Worm (Caenorhabditis elegans) whole organism, L1 larva: ENCODE data around the gene srw-79.

Experiments used
- C04F5.9 ChIP-seq: sonication (generic microtip); optimal IDR thresholded peaks from 2 replicates; lab custom pipeline; 2016; ENCODE audit warnings: missing genetic modification characterization, missing compliant biosample characterization
- C16A3.4 ChIP-seq: fragments of 150-350 bp; optimal IDR thresholded peaks from 2 replicates; lab custom pipeline; 2014; ENCODE audit warnings: missing biosample characterization, missing genetic modification characterization
- C34B4.2 ChIP-seq: sonication (generic microtip); optimal IDR thresholded peaks from 2 replicates; lab custom pipeline; 2017; ENCODE audit warnings: mild to moderate bottlenecking, missing genetic modification characterization, missing compliant biosample characterization
- Y116A8C.19 ChIP-seq: sonication (generic microtip); optimal IDR thresholded peaks from 2 replicates; lab custom pipeline; 2016; ENCODE audit warnings: missing compliant biosample characterization, missing genetic modification characterization, borderline replicate concordance
- aha-1 ChIP-seq: fragments of 150-350 bp; optimal IDR thresholded peaks from 2 replicates; lab custom pipeline; 2014; ENCODE audit warnings: missing biosample characterization, missing genetic modification characterization
- aly-2 ChIP-seq: fragments of 150-350 bp; optimal IDR thresholded peaks from 2 replicates; lab custom pipeline; 2014; ENCODE audit warnings: missing biosample characterization, missing genetic modification characterization
- ama-1 ChIP-seq: fragments of 150-350 bp; optimal IDR thresholded peaks from 2 replicates; lab custom pipeline; 2014
- ceh-82 ChIP-seq, 3 experiments: fragments of 150-350 bp in 1 of 3; sonication (generic microtip) in 2 of 3; optimal IDR thresholded peaks; 2 replicates each; lab custom pipeline; 2014 to 2017; ENCODE audit warnings: missing biosample characterization in 3 of 3, missing genetic modification characterization in 3 of 3
- dpl-1 ChIP-seq, 3 experiments: fragments of 150-350 bp in 2 of 3; sonication (generic microtip) in 1 of 3; optimal IDR thresholded peaks; 2 replicates each; lab custom pipeline; 2014 to 2017; ENCODE audit warnings: missing biosample characterization in 3 of 3, missing genetic modification characterization in 3 of 3, missing genetic modification reagents in 3 of 3
- efl-3 ChIP-seq: fragments of 200-800 bp; sonication (Bioruptor generic); optimal IDR thresholded peaks from 2 replicates; lab custom pipeline; 2018; ENCODE audit warnings: mild to moderate bottlenecking, missing genetic modification characterization, missing compliant biosample characterization
- elt-2 ChIP-seq: sonication (generic microtip); optimal IDR thresholded peaks from 2 replicates; lab custom pipeline; 2016; ENCODE audit warnings: missing genetic modification characterization, mild to moderate bottlenecking, inconsistent platforms, missing compliant biosample characterization, missing genetic modification reagents
- ets-5 ChIP-seq: fragments of 200-800 bp; sonication (Bioruptor generic); IDR thresholded peaks from 2 replicates; pipeline ENCODE4 v1.3.6; 2022; ENCODE audit warnings: missing genetic modification characterization, missing compliant biosample characterization
- fkh-8 ChIP-seq: sonication (generic microtip); optimal IDR thresholded peaks from 2 replicates; lab custom pipeline; 2016; ENCODE audit warnings: mild to moderate bottlenecking, missing genetic modification characterization, missing compliant biosample characterization
- grh-1 ChIP-seq: fragments of 200-800 bp; sonication (Bioruptor generic); IDR thresholded peaks from 2 replicates; pipeline ENCODE4 v1.3.6; 2022; ENCODE audit warnings: missing genetic modification reagents, missing genetic modification characterization, missing compliant biosample characterization
- hlh-4 ChIP-seq: sonication (generic microtip); optimal IDR thresholded peaks from 2 replicates; lab custom pipeline; 2016; ENCODE audit warnings: mild to moderate bottlenecking, missing genetic modification characterization, missing compliant biosample characterization
- irx-1 ChIP-seq: sonication (generic microtip); optimal IDR thresholded peaks from 2 replicates; lab custom pipeline; 2016; ENCODE audit warnings: missing genetic modification characterization, missing compliant biosample characterization
- isw-1 ChIP-seq: fragments of 200-800 bp; sonication (Bioruptor generic); IDR thresholded peaks from 2 replicates; pipeline ENCODE4 v1.3.6; 2022; ENCODE audit warnings: missing genetic modification characterization, missing compliant biosample characterization
- jun-1 ChIP-seq: fragments of 150-350 bp; optimal IDR thresholded peaks from 2 replicates; lab custom pipeline; 2014; ENCODE audit warnings: missing biosample characterization, missing genetic modification reagents, missing genetic modification characterization
- lin-13 ChIP-seq: fragments of 150-350 bp; optimal IDR thresholded peaks from 2 replicates; lab custom pipeline; 2014; ENCODE audit warnings: missing biosample characterization, missing genetic modification reagents, missing genetic modification characterization
- lin-14 ChIP-seq: fragments of 200-800 bp; sonication (Bioruptor generic); optimal IDR thresholded peaks from 2 replicates; lab custom pipeline; 2018; ENCODE audit warnings: mild to moderate bottlenecking, missing genetic modification characterization, moderate library complexity, missing compliant biosample characterization
- lin-15B ChIP-seq: fragments of 150-350 bp; sonication (generic microtip); optimal IDR thresholded peaks from 3 replicates; lab custom pipeline; 2014; ENCODE audit warnings: missing biosample characterization, missing genetic modification characterization
- lin-35 ChIP-seq, 2 experiments: fragments of 150-350 bp; optimal IDR thresholded peaks; 2 replicates each; lab custom pipeline; 2014; ENCODE audit warnings: missing biosample characterization in 2 of 2, missing genetic modification characterization in 2 of 2, missing genetic modification reagents in 2 of 2
- lin-39 ChIP-seq: fragments of 150-350 bp; optimal IDR thresholded peaks from 2 replicates; lab custom pipeline; 2014; ENCODE audit warnings: missing biosample characterization, missing genetic modification reagents, missing genetic modification characterization
- lir-3 ChIP-seq: sonication (generic microtip); optimal IDR thresholded peaks from 2 replicates; lab custom pipeline; 2016; ENCODE audit warnings: mild to moderate bottlenecking, missing genetic modification characterization, moderate library complexity, missing compliant biosample characterization; ENCODE audit not compliant: poor library complexity
- mab-9 ChIP-seq: fragments of 200-800 bp; sonication (Bioruptor generic); IDR thresholded peaks from 2 replicates; pipeline ENCODE4 v1.3.6; 2022; ENCODE audit warnings: missing genetic modification reagents, missing genetic modification characterization, missing compliant biosample characterization
- mdl-1 ChIP-seq, 2 experiments: fragments of 150-350 bp; optimal IDR thresholded peaks; 2 replicates each; lab custom pipeline; 2014 to 2017; ENCODE audit warnings: missing biosample characterization in 2 of 2, missing genetic modification characterization in 2 of 2, inconsistent platforms in 1 of 2
- mep-1 ChIP-seq: fragments of 150-350 bp; optimal IDR thresholded peaks from 2 replicates; lab custom pipeline; 2014; ENCODE audit warnings: missing biosample characterization, missing genetic modification characterization
- nhr-11 ChIP-seq: fragments of 150-350 bp; optimal IDR thresholded peaks from 2 replicates; lab custom pipeline; 2014; ENCODE audit warnings: missing biosample characterization, missing genetic modification characterization
- nhr-12 ChIP-seq: sonication (generic microtip); optimal IDR thresholded peaks from 2 replicates; lab custom pipeline; 2017; ENCODE audit warnings: missing biosample characterization, missing genetic modification characterization
- nhr-237 ChIP-seq: fragments of 150-350 bp; optimal IDR thresholded peaks from 2 replicates; lab custom pipeline; 2014; ENCODE audit warnings: missing biosample characterization, missing genetic modification characterization
- nhr-47 ChIP-seq: sonication (generic microtip); optimal IDR thresholded peaks from 2 replicates; lab custom pipeline; 2016; ENCODE audit warnings: mild to moderate bottlenecking, missing genetic modification characterization, moderate library complexity, missing compliant biosample characterization
- nhr-76 ChIP-seq: sonication (generic microtip); optimal IDR thresholded peaks from 2 replicates; lab custom pipeline; 2017; ENCODE audit warnings: missing biosample characterization, missing genetic modification characterization
- nhr-77 ChIP-seq: fragments of 150-350 bp; optimal IDR thresholded peaks from 2 replicates; lab custom pipeline; 2014; ENCODE audit warnings: missing biosample characterization, missing genetic modification characterization
- nhr-84 ChIP-seq: sonication (generic microtip); optimal IDR thresholded peaks from 2 replicates; lab custom pipeline; 2017; ENCODE audit warnings: missing biosample characterization, missing genetic modification characterization
- nhr-85 ChIP-seq: sonication (generic microtip); peaks from one replicate; lab custom pipeline; 2016; ENCODE audit warnings: missing genetic modification characterization, inconsistent platforms, missing compliant biosample characterization
- nhr-90 ChIP-seq: sonication (generic microtip); optimal IDR thresholded peaks from 2 replicates; lab custom pipeline; 2016; ENCODE audit warnings: mild to moderate bottlenecking, missing genetic modification characterization, missing compliant biosample characterization; ENCODE audit not compliant: poor library complexity
- pax-3 ChIP-seq: fragments of 200-800 bp; sonication (Bioruptor generic); optimal IDR thresholded peaks from 2 replicates; lab custom pipeline; 2018; ENCODE audit warnings: mild to moderate bottlenecking, missing genetic modification characterization, moderate library complexity, missing compliant biosample characterization
- pqm-1 ChIP-seq: sonication (generic microtip); optimal IDR thresholded peaks from 3 replicates; lab custom pipeline; 2017; ENCODE audit warnings: missing biosample characterization, missing genetic modification characterization
- rnt-1 ChIP-seq: sonication (generic microtip); optimal IDR thresholded peaks from 2 replicates; lab custom pipeline; 2016; ENCODE audit warnings: mild to moderate bottlenecking, missing genetic modification characterization, moderate library complexity, missing compliant biosample characterization
- skn-1 ChIP-seq: fragments of 150-350 bp; optimal IDR thresholded peaks from 2 replicates; lab custom pipeline; 2014; ENCODE audit warnings: missing biosample characterization, missing genetic modification characterization
- snpc-4 ChIP-seq: fragments of 150-350 bp; optimal IDR thresholded peaks from 2 replicates; lab custom pipeline; 2014; ENCODE audit warnings: missing biosample characterization, missing genetic modification characterization
- sox-4 ChIP-seq: sonication (generic microtip); optimal IDR thresholded peaks from 2 replicates; lab custom pipeline; 2016; ENCODE audit warnings: missing genetic modification characterization, missing compliant biosample characterization
- sup-37 ChIP-seq: fragments of 200-800 bp; sonication (Bioruptor generic); optimal IDR thresholded peaks from 2 replicates; lab custom pipeline; 2018; ENCODE audit warnings: mild to moderate bottlenecking, missing genetic modification characterization, missing compliant biosample characterization
- swsn-7 ChIP-seq: sonication (generic microtip); optimal IDR thresholded peaks from 2 replicates; lab custom pipeline; 2016; ENCODE audit warnings: missing genetic modification characterization, missing compliant biosample characterization
- tlp-1 ChIP-seq: fragments of 150-350 bp; optimal IDR thresholded peaks from 2 replicates; lab custom pipeline; 2014; ENCODE audit warnings: missing biosample characterization, missing genetic modification characterization
- unc-30 ChIP-seq: sonication (generic microtip); optimal IDR thresholded peaks from 2 replicates; lab custom pipeline; 2017; ENCODE audit warnings: missing biosample characterization, missing genetic modification characterization
- unc-62 ChIP-seq: fragments of 150-350 bp; optimal IDR thresholded peaks from 2 replicates; lab custom pipeline; 2014; ENCODE audit warnings: missing biosample characterization, missing genetic modification reagents, missing genetic modification characterization
- unc-86 ChIP-seq: sonication (generic microtip); optimal IDR thresholded peaks from 2 replicates; lab custom pipeline; 2016; ENCODE audit warnings: missing genetic modification characterization, missing compliant biosample characterization
- xbp-1 ChIP-seq: sonication (generic microtip); optimal IDR thresholded peaks from 2 replicates; lab custom pipeline; 2016; ENCODE audit warnings: missing genetic modification characterization, missing compliant biosample characterization
- ztf-11 ChIP-seq, 2 experiments: sonication (generic microtip); optimal IDR thresholded peaks; 2 replicates each; lab custom pipeline; 2016 to 2017; ENCODE audit warnings: missing genetic modification characterization in 2 of 2, missing biosample characterization in 1 of 2, missing compliant biosample characterization in 1 of 2
- ztf-4 ChIP-seq: fragments of 150-350 bp; optimal IDR thresholded peaks from 2 replicates; lab custom pipeline; 2014; ENCODE audit warnings: missing biosample characterization, missing genetic modification characterization

srw-79 gene

DNA sequence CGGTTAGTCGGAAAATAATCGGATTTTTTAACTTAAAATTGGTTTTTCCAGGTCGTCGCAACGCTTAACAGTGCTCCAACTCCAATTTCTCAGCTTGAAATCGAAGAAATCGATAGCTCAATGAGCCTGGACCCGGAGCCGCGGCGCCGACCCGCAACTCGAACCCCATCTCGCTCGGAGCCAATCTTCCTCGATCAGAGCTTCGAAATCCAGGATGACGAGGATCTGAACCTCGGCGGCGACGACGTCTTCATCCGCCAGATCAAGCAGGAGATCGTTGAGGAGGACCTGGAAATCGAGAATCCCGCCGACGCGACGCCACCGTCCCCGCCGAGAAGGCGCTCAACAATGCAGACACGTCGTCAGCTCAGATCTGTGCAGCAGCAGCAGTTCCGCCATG, 26.3 kb upstream of the srw-79 start:
- TF ChIP-seq unc-62 (no peak), elt-2 (tag; lab: Kevin White, UChicago) (no peak), pqm-1 (no peak), hlh-4 (no peak), lin-15B (tag; lab: Kevin White, UChicago) (no peak), nhr-84 (tag; lab: Kevin White, UChicago) (no peak)

DNA sequence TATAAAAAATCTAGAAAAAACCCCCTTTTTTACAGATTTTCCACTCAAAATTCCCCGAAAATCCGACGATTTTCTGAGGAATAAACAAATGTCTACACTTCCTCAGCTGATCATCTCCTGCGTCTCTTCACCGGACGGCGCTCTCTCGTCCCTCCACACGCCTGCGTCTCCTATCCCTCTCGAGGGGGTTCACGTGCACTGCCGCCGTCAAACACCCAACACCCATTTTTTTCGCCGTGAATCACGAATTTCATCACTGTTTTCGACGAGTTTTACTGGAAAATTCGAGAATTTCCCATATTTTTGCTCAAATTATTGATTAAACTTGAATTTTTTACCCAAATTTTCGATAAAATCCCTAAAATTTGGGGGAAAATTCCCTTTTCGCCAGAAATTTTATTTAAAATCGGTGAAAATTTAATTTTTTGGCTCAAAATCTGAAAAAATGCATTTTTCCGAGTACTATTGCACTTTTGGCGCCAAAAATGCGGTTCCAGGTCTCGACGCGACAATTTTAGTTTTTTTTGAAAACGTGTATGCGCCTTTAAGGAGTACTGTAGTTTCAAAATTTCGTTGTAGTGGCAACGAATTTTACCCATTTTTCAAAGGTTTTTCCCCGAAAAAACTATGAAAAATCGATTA, 25.6 kb upstream of the srw-79 start:
- TF ChIP-seq mab-9 (GFP tag; lab: Robert Waterston, UW) (no peak), pax-3 (peak; percentile 54), swsn-7 (tag; lab: Kevin White, UChicago) (peak; percentile 67), ztf-4 (tag; lab: Kevin White, UChicago) (no peak), unc-86 (tag; lab: Kevin White, UChicago) (peak; percentile 34), lir-3 (tag; lab: Kevin White, UChicago) (no peak), nhr-12 (tag; lab: Kevin White, UChicago) (no peak), mep-1 (tag; lab: Kevin White, UChicago) (peak; percentile 72), rnt-1 (tag; lab: Kevin White, UChicago) (no peak), lin-39 (tag; lab: Kevin White, UChicago) (no peak), aha-1 (tag; lab: Kevin White, UChicago) (no peak), dpl-1 (GFP tag; optimal IDR thresholded peaks at IDR 0.05; lab: Kevin White, UChicago) (peak; percentile 22 to 52 (median 44)), jun-1 (tag; lab: Kevin White, UChicago) (peak; percentile 49), nhr-11 (peak; percentile 24), C04F5.9 (peak; percentile 13), sup-37 (no peak), lin-14 (GFP tag; lab: Kevin White, UChicago) (peak; percentile 85), C16A3.4 (tag; lab: Kevin White, UChicago) (no peak), nhr-84 (tag; lab: Kevin White, UChicago) (no peak), mdl-1 (tag; optimal IDR thresholded peaks at IDR 0.05; lab: Kevin White, UChicago) (peak; percentile 39 to 86), ama-1 (no peak), nhr-76 (no peak), nhr-90 (tag; lab: Kevin White, UChicago) (peak; percentile 21), C34B4.2 (tag; lab: Kevin White, UChicago) (no peak), ets-5 (GFP tag; lab: Robert Waterston, UW) (no peak), unc-30 (no peak), lin-35 (GFP tag; optimal IDR thresholded peaks at IDR 0.05; lab: Kevin White, UChicago) (peak; percentile 60 to 68), nhr-77 (tag; lab: Kevin White, UChicago) (no peak), ceh-82 (tag; optimal IDR thresholded peaks at IDR 0.05; lab: Kevin White, UChicago) (peak in 2 of 3 experiments; percentile 35 to 55), ztf-11 (tag; optimal IDR thresholded peaks at IDR 0.05; lab: Kevin White, UChicago) (no peak), isw-1 (peak; percentile 32), aly-2 (tag; lab: Kevin White, UChicago) (no peak), snpc-4 (tag; lab: Kevin White, UChicago) (peak; percentile 36), lin-13 (GFP tag; lab: Kevin White, UChicago) (peak; percentile 4), fkh-8 (tag; lab: Kevin White, UChicago) (peak; percentile 79), tlp-1 (tag; lab: Kevin White, UChicago) (no peak), irx-1 (tag; lab: Kevin White, UChicago) (peak; percentile 7), xbp-1 (peak; percentile 51), pqm-1 (no peak), skn-1 (tag; lab: Kevin White, UChicago) (peak; percentile 80), Y116A8C.19 (tag; lab: Kevin White, UChicago) (no peak), nhr-237 (tag; lab: Kevin White, UChicago) (no peak), sox-4 (tag; lab: Kevin White, UChicago) (no peak), elt-2 (tag; lab: Kevin White, UChicago) (no peak), efl-3 (GFP tag; lab: Kevin White, UChicago) (no peak), nhr-47 (peak; percentile 66), grh-1 (GFP tag; lab: Robert Waterston, UW) (no peak), nhr-85 (tag; lab: Kevin White, UChicago) (peak; percentile 46)
